Worm (Caenorhabditis elegans): Measurements from ENCODE around the gene F29A7.4.

DNA sequence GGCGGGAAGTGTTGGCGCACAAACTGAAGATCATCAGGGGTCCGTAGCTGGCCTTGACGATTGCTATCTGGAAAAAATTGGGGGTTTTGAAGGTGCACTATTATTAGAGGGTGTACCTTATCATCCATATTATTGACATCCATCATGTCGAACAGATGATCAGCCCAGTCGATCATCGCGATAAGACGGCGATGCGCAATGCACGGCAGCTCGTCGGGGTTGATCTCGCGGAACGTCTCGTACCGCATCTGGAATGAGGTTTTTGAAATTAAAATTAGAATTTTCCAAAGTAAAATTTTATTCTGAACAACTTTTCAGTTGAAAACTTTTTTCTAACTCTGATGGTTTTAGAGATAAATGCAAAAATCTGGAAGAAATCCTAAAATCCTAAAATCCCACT lies 48.2 kb downstream of the F29A7.4 start:
- TF ChIP-seq dao-5 (tag; optimal IDR thresholded peaks at IDR 0.05): no peak
- no peak for TF ChIP-seq him-1 (tag; optimal IDR thresholded peaks at IDR 0.05)
- no peak for TF ChIP-seq W03F9.2 (tag; optimal IDR thresholded peaks at IDR 0.05)

Measured in whole organism, L4/young adult.